Worm (Caenorhabditis elegans): ENCODE results near the gene B0391.14.

The B0391.14 gene

ce11 chrV:15614534-15614933 lies 14.9 kb upstream of the B0391.14 start (continued):
- TF ChIP-seq aha-1 (tag; optimal IDR thresholded peaks at IDR 0.05): no peak
- TF ChIP-seq mdl-1 (tag; optimal IDR thresholded peaks at IDR 0.05): no peak

ce11 chrV:15612886-15613285 lies 13.2 kb upstream of the B0391.14 start, which contains the start of gene str-263:
TSS of gene str-263 (plus strand) at chrV:15613186.
- TF ChIP-seq fkh-8 (tag; optimal IDR thresholded peaks at IDR 0.05) (no peak), pag-3 (tag; optimal IDR thresholded peaks at IDR 0.05; ENCODE audit: borderline replicate concordance, insufficient read depth) (no peak), xbp-1 (tag; optimal IDR thresholded peaks at IDR 0.05) (no peak), hlh-4 (tag; optimal IDR thresholded peaks at IDR 0.05) (no peak), rnt-1 (tag; optimal IDR thresholded peaks at IDR 0.05) (no peak), lin-14 (GFP tag; optimal IDR thresholded peaks at IDR 0.05) (no peak), ceh-90 (tag; optimal IDR thresholded peaks at IDR 0.05) (no peak), aha-1 (tag; optimal IDR thresholded peaks at IDR 0.05) (no peak), nhr-28 (tag; optimal IDR thresholded peaks at IDR 0.05) (no peak), ets-5 (GFP tag; IDR thresholded peaks at IDR 0.05) (no peak), nhr-84 (tag; optimal IDR thresholded peaks at IDR 0.05) (no peak), sox-4 (tag; optimal IDR thresholded peaks at IDR 0.05) (no peak), unc-98 (GFP tag; IDR thresholded peaks at IDR 0.05) (no peak), fkh-10 (GFP tag; optimal IDR thresholded peaks at IDR 0.05) (no peak), ama-1 (optimal IDR thresholded peaks at IDR 0.05) (no peak), unc-30 (tag; optimal IDR thresholded peaks at IDR 0.05) (no peak), nhr-71 (tag; optimal IDR thresholded peaks at IDR 0.05) (no peak)

- TF ChIP-seq nhr-71 (tag; optimal IDR thresholded peaks at IDR 0.05) (no peak), swsn-7 (tag; optimal IDR thresholded peaks at IDR 0.05) (peak; percentile 8), zip-4 (GFP tag; optimal IDR thresholded peaks at IDR 0.05) (no peak), nhr-11 (tag; optimal IDR thresholded peaks at IDR 0.05) (no peak), ceh-90 (tag; optimal IDR thresholded peaks at IDR 0.05) (no peak), nhr-90 (tag; optimal IDR thresholded peaks at IDR 0.05; ENCODE audit: poor library complexity) (no peak), lin-35 (GFP tag; optimal IDR thresholded peaks at IDR 0.05) (peak in 1 of 2 experiments; percentile 11), xbp-1 (tag; optimal IDR thresholded peaks at IDR 0.05) (no peak), unc-86 (tag; optimal IDR thresholded peaks at IDR 0.05) (no peak), pag-3 (tag; optimal IDR thresholded peaks at IDR 0.05; ENCODE audit: borderline replicate concordance, insufficient read depth) (no peak), efl-1 (optimal IDR thresholded peaks at IDR 0.05) (peak in 1 of 2 experiments; percentile 1), efl-1 (GFP tag; optimal IDR thresholded peaks at IDR 0.05 in 1 of 2) (peak in 1 of 2 experiments; percentile 32), aha-1 (tag; optimal IDR thresholded peaks at IDR 0.05) (no peak), dpl-1 (GFP tag; optimal IDR thresholded peaks at IDR 0.05) (peak in 1 of 3 experiments; percentile 21), skn-1 (tag; optimal IDR thresholded peaks at IDR 0.05) (no peak), isw-1 (GFP tag; IDR thresholded peaks at IDR 0.05) (peak; percentile 28), elt-3 (tag; optimal IDR thresholded peaks at IDR 0.05) (no peak), C04F5.9 (tag; optimal IDR thresholded peaks at IDR 0.05) (no peak), snpc-4 (tag; optimal IDR thresholded peaks at IDR 0.05) (no peak), C16A3.4 (tag; optimal IDR thresholded peaks at IDR 0.05) (no peak), mep-1 (tag; optimal IDR thresholded peaks at IDR 0.05) (peak; percentile 35), fkh-8 (tag; optimal IDR thresholded peaks at IDR 0.05) (peak; percentile 36), egl-13 (tag; optimal IDR thresholded peaks at IDR 0.05) (no peak), ceh-82 (tag; optimal IDR thresholded peaks at IDR 0.05) (peak in 1 of 3 experiments; percentile 28), sptf-1 (tag; optimal IDR thresholded peaks at IDR 0.05) (no peak)
Measured at ce11 chrV:15610350-15610940, 10.8 kb upstream of the B0391.14 start, which contains the start of the genes fbxa-153 and str-12. TSS of gene fbxa-153 (minus strand) at chrV:15610384. TSS of gene str-12 (plus strand) at chrV:15610890.

ce11 chrV:15605045-15605444 lies 5.4 kb upstream of the B0391.14 start, which contains the start of gene fbxa-154:
TSS of gene fbxa-154 (minus strand) at chrV:15605145.
- TF ChIP-seq snpc-4 (tag; optimal IDR thresholded peaks at IDR 0.05) (no peak), ceh-8 (GFP tag; optimal IDR thresholded peaks at IDR 0.05) (no peak), ceh-82 (tag; optimal IDR thresholded peaks at IDR 0.05) (no peak), aha-1 (tag; optimal IDR thresholded peaks at IDR 0.05) (no peak), elt-3 (tag; optimal IDR thresholded peaks at IDR 0.05) (no peak), Y116A8C.19 (tag; optimal IDR thresholded peaks at IDR 0.05; ENCODE audit: borderline replicate concordance) (no peak), ceh-63 (GFP tag; optimal IDR thresholded peaks at IDR 0.05) (no peak), xbp-1 (tag; optimal IDR thresholded peaks at IDR 0.05) (no peak), ceh-90 (tag; optimal IDR thresholded peaks at IDR 0.05) (no peak), lin-35 (GFP tag; optimal IDR thresholded peaks at IDR 0.05) (no peak), ces-1 (GFP tag; optimal IDR thresholded peaks at IDR 0.05) (no peak), rnt-1 (tag; optimal IDR thresholded peaks at IDR 0.05) (no peak), nhr-20 (tag; optimal IDR thresholded peaks at IDR 0.05) (no peak), unc-86 (tag; optimal IDR thresholded peaks at IDR 0.05) (no peak), pax-3 (tag; optimal IDR thresholded peaks at IDR 0.05) (no peak), lsy-2 (tag; optimal IDR thresholded peaks at IDR 0.05) (no peak), irx-1 (tag; optimal IDR thresholded peaks at IDR 0.05) (no peak), jun-1 (tag; optimal IDR thresholded peaks at IDR 0.05) (no peak), F16B12.6 (tag; optimal IDR thresholded peaks at IDR 0.05) (no peak)

All from whole organism, L1 larva.